Worm (Caenorhabditis elegans) whole organism, L1 larva: ENCODE measurements around the gene rde-12.

Source experiments
- C16A3.4 ChIP-seq: fragments of 150-350 bp; optimal IDR thresholded peaks from 2 replicates; lab custom pipeline; 2014; ENCODE audit warnings: missing biosample characterization, missing genetic modification characterization
- aly-2 ChIP-seq: fragments of 150-350 bp; optimal IDR thresholded peaks from 2 replicates; lab custom pipeline; 2014; ENCODE audit warnings: missing biosample characterization, missing genetic modification characterization
- blmp-1 ChIP-seq: fragments of 150-350 bp; optimal IDR thresholded peaks from 2 replicates; lab custom pipeline; 2014; ENCODE audit warnings: missing biosample characterization, missing genetic modification characterization
- ceh-8 ChIP-seq: fragments of 200-800 bp; sonication (Bioruptor generic); optimal IDR thresholded peaks from 2 replicates; lab custom pipeline; 2018; ENCODE audit warnings: mild to moderate bottlenecking, missing genetic modification characterization, moderate library complexity, missing compliant biosample characterization
- ces-1 ChIP-seq: fragments of 150-350 bp; optimal IDR thresholded peaks from 2 replicates; lab custom pipeline; 2014; ENCODE audit warnings: missing biosample characterization, missing genetic modification reagents, missing genetic modification characterization
- dpl-1 ChIP-seq, 3 experiments: fragments of 150-350 bp in 2 of 3; sonication (generic microtip) in 1 of 3; optimal IDR thresholded peaks; 2 replicates each; lab custom pipeline; 2014 to 2017; ENCODE audit warnings: missing biosample characterization in 3 of 3, missing genetic modification characterization in 3 of 3, missing genetic modification reagents in 3 of 3
- efl-3 ChIP-seq: fragments of 200-800 bp; sonication (Bioruptor generic); optimal IDR thresholded peaks from 2 replicates; lab custom pipeline; 2018; ENCODE audit warnings: mild to moderate bottlenecking, missing genetic modification characterization, missing compliant biosample characterization
- egl-13 ChIP-seq: sonication (generic microtip); optimal IDR thresholded peaks from 2 replicates; lab custom pipeline; 2016; ENCODE audit warnings: missing genotype, missing genetic modification reagents, missing genetic modification characterization, missing compliant biosample characterization
- elt-2 ChIP-seq: sonication (generic microtip); optimal IDR thresholded peaks from 2 replicates; lab custom pipeline; 2016; ENCODE audit warnings: missing genetic modification characterization, mild to moderate bottlenecking, inconsistent platforms, missing compliant biosample characterization, missing genetic modification reagents
- ets-5 ChIP-seq: fragments of 200-800 bp; sonication (Bioruptor generic); IDR thresholded peaks from 2 replicates; pipeline ENCODE4 v1.3.6; 2022; ENCODE audit warnings: missing genetic modification characterization, missing compliant biosample characterization
- grh-1 ChIP-seq: fragments of 200-800 bp; sonication (Bioruptor generic); IDR thresholded peaks from 2 replicates; pipeline ENCODE4 v1.3.6; 2022; ENCODE audit warnings: missing genetic modification reagents, missing genetic modification characterization, missing compliant biosample characterization
- isw-1 ChIP-seq: fragments of 200-800 bp; sonication (Bioruptor generic); IDR thresholded peaks from 2 replicates; pipeline ENCODE4 v1.3.6; 2022; ENCODE audit warnings: missing genetic modification characterization, missing compliant biosample characterization
- jun-1 ChIP-seq: fragments of 150-350 bp; optimal IDR thresholded peaks from 2 replicates; lab custom pipeline; 2014; ENCODE audit warnings: missing biosample characterization, missing genetic modification reagents, missing genetic modification characterization
- lin-14 ChIP-seq: fragments of 200-800 bp; sonication (Bioruptor generic); optimal IDR thresholded peaks from 2 replicates; lab custom pipeline; 2018; ENCODE audit warnings: mild to moderate bottlenecking, missing genetic modification characterization, moderate library complexity, missing compliant biosample characterization
- lin-39 ChIP-seq: fragments of 150-350 bp; optimal IDR thresholded peaks from 2 replicates; lab custom pipeline; 2014; ENCODE audit warnings: missing biosample characterization, missing genetic modification reagents, missing genetic modification characterization
- lir-3 ChIP-seq: sonication (generic microtip); optimal IDR thresholded peaks from 2 replicates; lab custom pipeline; 2016; ENCODE audit warnings: mild to moderate bottlenecking, missing genetic modification characterization, moderate library complexity, missing compliant biosample characterization; ENCODE audit not compliant: poor library complexity
- mab-9 ChIP-seq: fragments of 200-800 bp; sonication (Bioruptor generic); IDR thresholded peaks from 2 replicates; pipeline ENCODE4 v1.3.6; 2022; ENCODE audit warnings: missing genetic modification reagents, missing genetic modification characterization, missing compliant biosample characterization
- mdl-1 ChIP-seq, 2 experiments: fragments of 150-350 bp; optimal IDR thresholded peaks; 2 replicates each; lab custom pipeline; 2014 to 2017; ENCODE audit warnings: missing biosample characterization in 2 of 2, missing genetic modification characterization in 2 of 2, inconsistent platforms in 1 of 2
- nhr-20 ChIP-seq: sonication (generic microtip); optimal IDR thresholded peaks from 2 replicates; lab custom pipeline; 2016; ENCODE audit warnings: mild to moderate bottlenecking, missing genetic modification characterization, missing compliant biosample characterization
- nhr-237 ChIP-seq: fragments of 150-350 bp; optimal IDR thresholded peaks from 2 replicates; lab custom pipeline; 2014; ENCODE audit warnings: missing biosample characterization, missing genetic modification characterization
- nhr-47 ChIP-seq: sonication (generic microtip); optimal IDR thresholded peaks from 2 replicates; lab custom pipeline; 2016; ENCODE audit warnings: mild to moderate bottlenecking, missing genetic modification characterization, moderate library complexity, missing compliant biosample characterization
- nhr-71 ChIP-seq: sonication (generic microtip); optimal IDR thresholded peaks from 2 replicates; lab custom pipeline; 2016; ENCODE audit warnings: mild to moderate bottlenecking, missing genetic modification characterization, moderate library complexity, missing compliant biosample characterization
- nhr-85 ChIP-seq: sonication (generic microtip); peaks from one replicate; lab custom pipeline; 2016; ENCODE audit warnings: missing genetic modification characterization, inconsistent platforms, missing compliant biosample characterization
- pag-3 ChIP-seq: sonication (generic microtip); optimal IDR thresholded peaks from 2 replicates; lab custom pipeline; 2017; ENCODE audit warnings: missing genetic modification characterization, mild to moderate bottlenecking, missing compliant biosample characterization, antibody characterized with exemption, borderline replicate concordance; ENCODE audit not compliant: insufficient read depth
- pax-3 ChIP-seq: fragments of 200-800 bp; sonication (Bioruptor generic); optimal IDR thresholded peaks from 2 replicates; lab custom pipeline; 2018; ENCODE audit warnings: mild to moderate bottlenecking, missing genetic modification characterization, moderate library complexity, missing compliant biosample characterization
- pqm-1 ChIP-seq: sonication (generic microtip); optimal IDR thresholded peaks from 3 replicates; lab custom pipeline; 2017; ENCODE audit warnings: missing biosample characterization, missing genetic modification characterization
- skn-1 ChIP-seq: fragments of 150-350 bp; optimal IDR thresholded peaks from 2 replicates; lab custom pipeline; 2014; ENCODE audit warnings: missing biosample characterization, missing genetic modification characterization
- snpc-4 ChIP-seq: fragments of 150-350 bp; optimal IDR thresholded peaks from 2 replicates; lab custom pipeline; 2014; ENCODE audit warnings: missing biosample characterization, missing genetic modification characterization
- sox-4 ChIP-seq: sonication (generic microtip); optimal IDR thresholded peaks from 2 replicates; lab custom pipeline; 2016; ENCODE audit warnings: missing genetic modification characterization, missing compliant biosample characterization
- sup-37 ChIP-seq: fragments of 200-800 bp; sonication (Bioruptor generic); optimal IDR thresholded peaks from 2 replicates; lab custom pipeline; 2018; ENCODE audit warnings: mild to moderate bottlenecking, missing genetic modification characterization, missing compliant biosample characterization
- unc-86 ChIP-seq: sonication (generic microtip); optimal IDR thresholded peaks from 2 replicates; lab custom pipeline; 2016; ENCODE audit warnings: missing genetic modification characterization, missing compliant biosample characterization
- unc-98 ChIP-seq: fragments of 200-800 bp; sonication (Bioruptor generic); IDR thresholded peaks from 2 replicates; pipeline ENCODE4 v1.3.6; 2022; ENCODE audit warnings: missing genetic modification characterization, missing compliant biosample characterization
- xbp-1 ChIP-seq: sonication (generic microtip); optimal IDR thresholded peaks from 2 replicates; lab custom pipeline; 2016; ENCODE audit warnings: missing genetic modification characterization, missing compliant biosample characterization
- zag-1 ChIP-seq: fragments of 150-350 bp; optimal IDR thresholded peaks from 2 replicates; lab custom pipeline; 2014; ENCODE audit warnings: missing biosample characterization, missing genetic modification characterization
- zip-4 ChIP-seq: fragments of 200-800 bp; sonication (Bioruptor generic); optimal IDR thresholded peaks from 2 replicates; lab custom pipeline; 2018; ENCODE audit warnings: mild to moderate bottlenecking, missing genetic modification characterization, moderate library complexity, missing compliant biosample characterization

rde-12 gene

ce11 chrV:13636411-13636810 lies 28.8 kb upstream of the rde-12 start:
- TF ChIP-seq blmp-1, result peak; percentile 73
- TF ChIP-seq nhr-20 (tag; lab: Kevin White, UChicago), result peak; percentile 0
- TF ChIP-seq nhr-85, result peak; percentile 57
- TF ChIP-seq efl-3, result no peak

ce11 chrV:13638040-13638439 lies 27.1 kb upstream of the rde-12 start:
- TF ChIP-seq isw-1 (GFP tag; lab: Robert Waterston, UW), result no peak
- TF ChIP-seq C16A3.4 (tag; lab: Kevin White, UChicago), result no peak
- TF ChIP-seq nhr-71 (tag; lab: Kevin White, UChicago), result peak; percentile 20
- TF ChIP-seq ces-1, result no peak
- TF ChIP-seq egl-13 (tag; lab: Kevin White, UChicago), result no peak
- TF ChIP-seq sup-37, result no peak
- no peak for TF ChIP-seq mdl-1 (tag; optimal IDR thresholded peaks at IDR 0.05; lab: Kevin White, UChicago)
- TF ChIP-seq pqm-1 (tag; lab: Kevin White, UChicago), result no peak
- TF ChIP-seq zip-4, result no peak
- no peak for TF ChIP-seq nhr-47 (tag; lab: Kevin White, UChicago)
- no peak for TF ChIP-seq zag-1 (tag; lab: Kevin White, UChicago)
- no peak for TF ChIP-seq snpc-4 (tag; lab: Kevin White, UChicago)
- TF ChIP-seq xbp-1 (tag; lab: Kevin White, UChicago), result no peak
- TF ChIP-seq nhr-237 (tag; lab: Kevin White, UChicago), result no peak
- no peak for TF ChIP-seq nhr-20 (tag; lab: Kevin White, UChicago)
- TF ChIP-seq lin-39, result no peak
- no peak for TF ChIP-seq ets-5 (GFP tag; lab: Robert Waterston, UW)
- TF ChIP-seq grh-1 (GFP tag; lab: Robert Waterston, UW), result no peak
- TF ChIP-seq skn-1 (tag; lab: Kevin White, UChicago), result no peak
- TF ChIP-seq sox-4 (tag; lab: Kevin White, UChicago), result no peak
- TF ChIP-seq aly-2 (tag; lab: Kevin White, UChicago), result no peak
- no peak for TF ChIP-seq dpl-1 (GFP tag; optimal IDR thresholded peaks at IDR 0.05; lab: Kevin White, UChicago)
- TF ChIP-seq unc-98 (GFP tag; lab: Robert Waterston, UW), result no peak
- TF ChIP-seq pax-3 (tag; lab: Kevin White, UChicago), result peak; percentile 30
- peak; percentile 3 for TF ChIP-seq jun-1 (tag; lab: Kevin White, UChicago)
- TF ChIP-seq mab-9 (GFP tag; lab: Robert Waterston, UW), result no peak
- no peak for TF ChIP-seq pag-3 (tag; lab: Kevin White, UChicago)
- TF ChIP-seq elt-2 (tag; lab: Kevin White, UChicago), result peak; percentile 94
- TF ChIP-seq unc-86 (tag; lab: Kevin White, UChicago), result no peak
- peak; percentile 14 for TF ChIP-seq lin-14 (GFP tag; lab: Kevin White, UChicago)

- TF ChIP-seq skn-1 (tag; lab: Kevin White, UChicago) (no peak), nhr-71 (tag; lab: Kevin White, UChicago) (no peak), jun-1 (tag; lab: Kevin White, UChicago) (no peak), lir-3 (tag; lab: Kevin White, UChicago) (no peak), nhr-237 (tag; lab: Kevin White, UChicago) (no peak), mab-9 (GFP tag; lab: Robert Waterston, UW) (peak; percentile 72; the same call in 1 of the 2 replicates), ces-1 (no peak), ceh-8 (GFP tag; lab: Kevin White, UChicago) (peak; percentile 98)
Observed at ce11 chrV:13645848-13646578, 19.2 kb upstream of the rde-12 start.
